Worm (Caenorhabditis elegans): ENCODE measurements around the gene R09A8.5.
A peak's percentile ranks its signal among the peaks of the same experiment; 100 is the strongest.
"Not testable (repeated sequence)": the region's sequence is repeated elsewhere in the genome, so short reads cannot be mapped to it uniquely, and the experiment has no call there.

R09A8.5 gene

ce11 chrX:12632657-12633056, 7.7 kb downstream of the R09A8.5 start:
- TF ChIP-seq ref-1 (GFP tag; conservative IDR thresholded peaks at IDR 0.05), result no peak

ce11 chrX:12631446-12631845, 8.9 kb downstream of the R09A8.5 start:
- no peak for TF ChIP-seq tab-1 (GFP tag; IDR thresholded peaks at IDR 0.05)
- TF ChIP-seq ztf-29 (GFP tag; IDR thresholded peaks at IDR 0.05), result no peak
- no peak for TF ChIP-seq med-1 (GFP tag; optimal IDR thresholded peaks at IDR 0.05; ENCODE audit: insufficient read depth)

ce11 chrX:12630556-12630955, 9.8 kb downstream of the R09A8.5 start:
- 0 out of 2 replicates have a peak, but pooled peaks have one; percentile 10 for TF ChIP-seq tab-1 (GFP tag; IDR thresholded peaks at IDR 0.05)
- TF ChIP-seq ztf-23 (GFP tag; IDR thresholded peaks at IDR 0.05), result no peak

- TF ChIP-seq klf-2 (GFP tag; conservative IDR thresholded peaks at IDR 0.05) (no peak), ref-1 (GFP tag; conservative IDR thresholded peaks at IDR 0.05) (no peak), tab-1 (GFP tag; IDR thresholded peaks at IDR 0.05) (no peak), ztf-23 (GFP tag; IDR thresholded peaks at IDR 0.05) (no peak), med-1 (GFP tag; optimal IDR thresholded peaks at IDR 0.05; ENCODE audit: insufficient read depth) (no peak), T22C8.4 (GFP tag; IDR thresholded peaks at IDR 0.05) (no peak), cog-1 (tag; optimal IDR thresholded peaks at IDR 0.05) (no peak), flt-1 (GFP tag; IDR thresholded peaks at IDR 0.05) (no peak), ztf-29 (GFP tag; IDR thresholded peaks at IDR 0.05) (no peak)
Observed at ce11 chrX:12630005-12630404, 10.4 kb downstream of the R09A8.5 start.

- TF ChIP-seq tab-1 (GFP tag; IDR thresholded peaks at IDR 0.05), result 0 out of 2 replicates have a peak, but pooled peaks have one; percentile 58
- no peak for TF ChIP-seq ref-1 (GFP tag; conservative IDR thresholded peaks at IDR 0.05)
- no peak for TF ChIP-seq ztf-29 (GFP tag; IDR thresholded peaks at IDR 0.05)
- TF ChIP-seq med-1 (GFP tag; optimal IDR thresholded peaks at IDR 0.05; ENCODE audit: insufficient read depth), result no peak
Observed at ce11 chrX:12629257-12629656, 11.1 kb downstream of the R09A8.5 start.

- TF ChIP-seq klf-2 (GFP tag; conservative IDR thresholded peaks at IDR 0.05) (no peak), cog-1 (tag; optimal IDR thresholded peaks at IDR 0.05) (no peak)
Observed at ce11 chrX:12627797-12628196, 12.6 kb downstream of the R09A8.5 start.

ce11 chrX:12620310-12620709, 20.0 kb downstream of the R09A8.5 start:
- TF ChIP-seq flt-1 (GFP tag; IDR thresholded peaks at IDR 0.05) (no peak), ref-1 (GFP tag; conservative IDR thresholded peaks at IDR 0.05) (no peak), T22C8.4 (GFP tag; IDR thresholded peaks at IDR 0.05) (no peak), tab-1 (GFP tag; IDR thresholded peaks at IDR 0.05) (no peak), ztf-23 (GFP tag; IDR thresholded peaks at IDR 0.05) (no peak), ztf-29 (GFP tag; IDR thresholded peaks at IDR 0.05) (no peak), med-1 (GFP tag; optimal IDR thresholded peaks at IDR 0.05; ENCODE audit: insufficient read depth) (no peak), cog-1 (tag; optimal IDR thresholded peaks at IDR 0.05) (no peak), klf-2 (GFP tag; conservative IDR thresholded peaks at IDR 0.05) (no peak)

- TF ChIP-seq klf-2 (GFP tag; conservative IDR thresholded peaks at IDR 0.05) (no peak), ref-1 (GFP tag; conservative IDR thresholded peaks at IDR 0.05) (no peak), flt-1 (GFP tag; IDR thresholded peaks at IDR 0.05) (no peak), med-1 (GFP tag; optimal IDR thresholded peaks at IDR 0.05; ENCODE audit: insufficient read depth) (no peak), ztf-23 (GFP tag; IDR thresholded peaks at IDR 0.05) (no peak), ztf-29 (GFP tag; IDR thresholded peaks at IDR 0.05) (no peak)
Observed at ce11 chrX:12619165-12619564, 21.2 kb downstream of the R09A8.5 start, which contains the start of gene R09A8.2. TSS of gene R09A8.2 (plus strand) at chrX:12619465.

- no peak for TF ChIP-seq med-1 (GFP tag; optimal IDR thresholded peaks at IDR 0.05; ENCODE audit: insufficient read depth)
- no peak for TF ChIP-seq T22C8.4 (GFP tag; IDR thresholded peaks at IDR 0.05)
- TF ChIP-seq flt-1 (GFP tag; IDR thresholded peaks at IDR 0.05), result no peak
- TF ChIP-seq klf-2 (GFP tag; conservative IDR thresholded peaks at IDR 0.05), result no peak
- no peak for TF ChIP-seq ztf-23 (GFP tag; IDR thresholded peaks at IDR 0.05)
- no peak for TF ChIP-seq ref-1 (GFP tag; conservative IDR thresholded peaks at IDR 0.05)
- no peak for TF ChIP-seq tab-1 (GFP tag; IDR thresholded peaks at IDR 0.05)
- TF ChIP-seq ztf-29 (GFP tag; IDR thresholded peaks at IDR 0.05), result no peak
- TF ChIP-seq cog-1 (tag; optimal IDR thresholded peaks at IDR 0.05), result no peak
Observed at ce11 chrX:12618447-12618846, 21.9 kb downstream of the R09A8.5 start.

- TF ChIP-seq med-1 (GFP tag; optimal IDR thresholded peaks at IDR 0.05; ENCODE audit: insufficient read depth); T22C8.4 (GFP tag; IDR thresholded peaks at IDR 0.05); ztf-23 (GFP tag; IDR thresholded peaks at IDR 0.05): not testable (repeated sequence)
Observed at ce11 chrX:12613451-12613850, 26.9 kb downstream of the R09A8.5 start, which contains the start of gene R09A8.1. TSS of gene R09A8.1 (plus strand) at chrX:12613751.

- no peak for TF ChIP-seq med-1 (GFP tag; optimal IDR thresholded peaks at IDR 0.05; ENCODE audit: insufficient read depth)
Observed at ce11 chrX:12603322-12603984, 36.9 kb downstream of the R09A8.5 start, which contains the start of the genes T24D5.6 and R09A8.9. TSS of gene T24D5.6 (plus strand) at chrX:12603622. TSS of gene R09A8.9 (plus strand) at chrX:12603934.
